Worm (Caenorhabditis elegans) whole organism, mixed stage, embryonic: Measurements from ENCODE around the gene F28C6.9.

Source experiments
- bed-3 ChIP-seq: fragments of 200-800 bp; sonication (Bioruptor generic); optimal IDR thresholded peaks from 3 replicates; lab custom pipeline; 2018; ENCODE audit warnings: mild to moderate bottlenecking, missing genetic modification characterization, moderate library complexity, missing compliant biosample characterization
- blmp-1 ChIP-seq: fragments of 150-350 bp; optimal IDR thresholded peaks from 2 replicates; lab custom pipeline; 2014; ENCODE audit warnings: missing biosample characterization, missing genetic modification characterization
- ham-2 ChIP-seq: fragments of 200-800 bp; sonication (Bioruptor generic); optimal IDR thresholded peaks from 2 replicates; lab custom pipeline; 2018; ENCODE audit warnings: mild to moderate bottlenecking, missing genetic modification characterization, missing compliant biosample characterization
- hlh-1 ChIP-seq: fragments of 150-350 bp; optimal IDR thresholded peaks from 2 replicates; lab custom pipeline; 2014; ENCODE audit warnings: missing biosample characterization, missing genetic modification reagents, missing genetic modification characterization
- mep-1 ChIP-seq: fragments of 150-350 bp; optimal IDR thresholded peaks from 2 replicates; lab custom pipeline; 2017; ENCODE audit warnings: missing biosample characterization, missing genetic modification reagents, missing genetic modification characterization, inconsistent platforms
- nhr-12 ChIP-seq: fragments of 150-350 bp; optimal IDR thresholded peaks from 2 replicates; lab custom pipeline; 2014; ENCODE audit warnings: missing biosample characterization, missing genetic modification characterization
- nhr-76 ChIP-seq: sonication (generic microtip); optimal IDR thresholded peaks from 2 replicates; lab custom pipeline; 2017; ENCODE audit warnings: missing biosample characterization, missing genetic modification characterization
- pha-4 ChIP-seq: fragments of 150-350 bp; optimal IDR thresholded peaks from 2 replicates; lab custom pipeline; 2018; ENCODE audit warnings: missing biosample characterization, missing genetic modification reagents, missing genetic modification characterization
- unc-120 ChIP-seq: sonication (generic microtip); optimal IDR thresholded peaks from 2 replicates; lab custom pipeline; 2017; ENCODE audit warnings: missing genetic modification characterization, missing compliant biosample characterization; ENCODE audit not compliant: poor library complexity, severe bottlenecking
- unc-39 ChIP-seq: fragments of 150-350 bp; optimal IDR thresholded peaks from 2 replicates; lab custom pipeline; 2014; ENCODE audit warnings: missing biosample characterization, missing genetic modification characterization
- unc-62 ChIP-seq: fragments of 150-350 bp; optimal IDR thresholded peaks from 2 replicates; lab custom pipeline; 2014; ENCODE audit warnings: missing biosample characterization, missing genetic modification reagents, missing genetic modification characterization

DNA sequence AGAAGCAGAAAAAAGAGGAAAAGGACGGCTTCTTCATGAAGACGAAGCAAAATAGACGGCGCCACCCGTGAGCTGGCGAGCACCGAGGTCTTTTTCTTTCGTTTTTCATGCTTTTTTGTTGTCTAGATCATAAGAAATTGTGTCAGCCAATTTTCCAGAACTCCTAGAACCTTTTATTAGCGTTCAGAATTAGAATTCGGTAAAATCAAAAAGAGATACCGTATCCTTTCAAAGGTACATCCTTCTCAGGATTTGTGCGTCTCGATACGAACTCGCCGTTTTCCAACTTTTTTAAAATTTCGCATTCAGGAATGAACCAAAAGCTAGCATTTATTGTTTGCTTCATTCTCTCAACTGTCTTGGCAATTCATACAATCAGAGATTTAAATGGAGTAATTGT is 36.9 kb downstream of the F28C6.9 start, which contains the start of gene F54C9.7:
- TF ChIP-seq hlh-1 (no peak), mep-1 (tag; lab: Kevin White, UChicago) (no peak), unc-39 (tag; lab: Kevin White, UChicago) (no peak), ham-2 (GFP tag; lab: Kevin White, UChicago) (no peak), bed-3 (GFP tag; lab: Kevin White, UChicago) (no peak), unc-120 (tag; lab: Kevin White, UChicago) (no peak), blmp-1 (tag; lab: Kevin White, UChicago) (no peak), unc-62 (GFP tag; lab: Kevin White, UChicago) (no peak), nhr-12 (tag; lab: Kevin White, UChicago) (no peak), pha-4 (no peak), nhr-76 (tag; lab: Kevin White, UChicago) (no peak)
